Fruit fly (Drosophila melanogaster) Kc167 (cell line): ENCODE data around the gene CG10591.

Experiments
- Myc ChIP-seq: fragments of >200 bp; optimal IDR thresholded peaks from 2 replicates; lab custom pipeline; 2017; ENCODE audit warnings: missing external identifiers
- Sin3A ChIP-seq: fragments of >200 bp; optimal IDR thresholded peaks from 2 replicates; lab custom pipeline; 2018; ENCODE audit warnings: missing external identifiers
- h ChIP-seq: fragments of >200 bp; optimal IDR thresholded peaks from 3 replicates; lab custom pipeline; 2018; ENCODE audit warnings: missing external identifiers
- insv ChIP-seq: fragments of >200 bp; optimal IDR thresholded peaks from 3 replicates; lab custom pipeline; 2018; ENCODE audit warnings: missing external identifiers
- psq ChIP-seq: fragments of >200 bp; optimal IDR thresholded peaks from 2 replicates; lab custom pipeline; 2017; ENCODE audit warnings: missing external identifiers

- TF ChIP-seq psq (no peak), Myc (lab: Kevin White, UChicago) (no peak), Sin3A (lab: Kevin White, UChicago) (no peak), h (lab: Kevin White, UChicago) (no peak), insv (lab: Kevin White, UChicago) (no peak)
These were observed 4.4 kb upstream of the CG10591 start, which contains the start of gene TM9SF3 for dm6 chr3L:5603860-5604415.
